Worm (Caenorhabditis elegans): ENCODE results near the gene F46H5.5.

Gene F46H5.5

DNA sequence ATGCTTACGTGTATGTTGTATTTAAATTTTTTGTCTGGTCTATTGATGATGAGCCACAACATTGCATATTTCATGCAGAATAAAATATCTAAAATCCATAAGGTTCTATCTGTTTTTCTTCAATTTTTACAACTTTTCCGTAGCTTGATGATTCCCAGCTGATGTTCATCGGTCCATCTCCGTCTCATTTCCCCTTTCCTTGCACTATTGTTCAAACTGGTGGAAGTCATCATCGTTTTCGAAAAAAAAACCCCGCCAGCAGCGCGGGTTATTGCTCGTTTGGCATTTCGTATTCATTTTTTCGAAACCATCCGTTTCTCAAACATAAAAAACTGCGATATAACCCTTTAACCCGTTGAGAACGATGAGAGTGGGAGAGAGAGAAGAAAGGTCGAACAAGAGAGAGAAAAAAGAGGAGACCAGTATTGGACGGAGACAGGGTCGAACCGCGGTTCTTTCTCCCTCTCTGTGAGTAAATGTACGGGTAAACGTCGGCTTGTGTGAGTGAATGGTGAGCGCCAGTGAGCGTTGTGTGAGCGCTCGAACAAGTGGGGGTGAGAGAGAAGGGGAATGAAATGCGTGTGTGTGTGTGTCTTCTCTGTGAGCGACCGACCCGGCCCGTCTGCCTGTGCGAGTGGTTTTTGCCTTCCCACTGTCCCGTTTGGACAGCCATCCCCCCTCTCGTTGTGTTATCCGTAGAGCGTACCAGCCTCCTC, 8.0 kb upstream of the F46H5.5 start (continued):
- TF ChIP-seq zip-5 (tag; optimal IDR thresholded peaks at IDR 0.05) (no peak), ceh-9 (tag; optimal IDR thresholded peaks at IDR 0.05) (no peak), mec-3 (tag; optimal IDR thresholded peaks at IDR 0.05; ENCODE audit: borderline replicate concordance) (no peak)

DNA sequence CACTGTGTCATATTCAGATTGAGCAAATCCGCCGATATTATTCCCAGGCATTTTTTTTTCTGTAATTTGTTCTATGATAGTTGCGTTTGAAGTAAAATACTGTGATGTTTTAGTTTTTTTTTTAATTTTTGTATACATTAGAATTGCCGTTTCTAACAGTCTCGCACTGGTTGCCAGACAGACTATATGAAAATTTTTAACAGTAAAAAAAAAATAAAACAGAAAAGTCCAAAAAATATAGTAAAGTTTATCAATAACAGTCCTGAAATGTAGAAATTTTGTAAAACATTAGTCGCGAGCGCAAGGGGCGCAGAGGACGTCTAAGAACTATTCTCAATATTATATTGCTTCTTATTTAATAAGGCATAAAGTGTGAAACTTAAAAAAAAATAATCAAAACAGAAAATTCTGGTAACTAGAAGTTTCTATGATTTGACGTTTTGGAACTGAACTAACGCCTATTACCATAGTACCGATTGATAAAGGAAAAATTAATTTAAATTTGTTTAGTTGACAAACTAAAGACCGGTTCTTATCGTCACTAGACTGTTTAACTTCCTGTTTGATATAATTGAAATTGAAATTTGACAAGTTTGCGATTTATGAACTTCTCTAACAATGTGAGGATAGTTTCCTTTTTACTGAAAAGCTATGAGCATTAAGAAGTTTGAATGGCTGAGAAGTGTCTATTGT, 3.7 kb upstream of the F46H5.5 start, which contains the start of gene lact-1:
Gene lact-1, minus strand, starts transcription at position 51 of the 693 bp plus-strand sequence.
- TF ChIP-seq ceh-19 (GFP tag; optimal IDR thresholded peaks at IDR 0.05) = no peak
- TF ChIP-seq ama-1 (optimal IDR thresholded peaks at IDR 0.05) = no peak
- no peak for TF ChIP-seq ets-4 (tag; optimal IDR thresholded peaks at IDR 0.05)
- no peak for TF ChIP-seq ceh-6 (GFP tag; optimal IDR thresholded peaks at IDR 0.05)
- TF ChIP-seq ceh-14 (tag; optimal IDR thresholded peaks at IDR 0.05) = no peak
- TF ChIP-seq ceh-18 (tag; optimal IDR thresholded peaks at IDR 0.05) = no peak
- no peak for TF ChIP-seq pqm-1 (tag; optimal IDR thresholded peaks at IDR 0.05)
- no peak for TF ChIP-seq unc-3 (GFP tag; conservative IDR thresholded peaks at IDR 0.05)
- no peak for TF ChIP-seq unc-3 (tag; optimal IDR thresholded peaks at IDR 0.05)
- TF ChIP-seq pros-1 (tag; optimal IDR thresholded peaks at IDR 0.05) = no peak
- no peak for TF ChIP-seq ceh-34 (tag; optimal IDR thresholded peaks at IDR 0.05)
- TF ChIP-seq elt-2 (tag; optimal IDR thresholded peaks at IDR 0.05) = no peak
- TF ChIP-seq ceh-2 (tag; optimal IDR thresholded peaks at IDR 0.05) = no peak
- no peak for TF ChIP-seq sox-4 (tag; optimal IDR thresholded peaks at IDR 0.05)
- TF ChIP-seq pha-4 (tag; optimal IDR thresholded peaks at IDR 0.05) = no peak
- TF ChIP-seq nhr-11 (tag; optimal IDR thresholded peaks at IDR 0.05) = no peak
- TF ChIP-seq C08G9.2 (tag; optimal IDR thresholded peaks at IDR 0.05) = no peak
- no peak for TF ChIP-seq mec-3 (tag; optimal IDR thresholded peaks at IDR 0.05; ENCODE audit: borderline replicate concordance)
- TF ChIP-seq T23F11.4 (GFP tag; optimal IDR thresholded peaks at IDR 0.05) = no peak
- no peak for TF ChIP-seq ztf-16 (tag; optimal IDR thresholded peaks at IDR 0.05)
- no peak for TF ChIP-seq ahr-1 (tag; optimal IDR thresholded peaks at IDR 0.05)

DNA sequence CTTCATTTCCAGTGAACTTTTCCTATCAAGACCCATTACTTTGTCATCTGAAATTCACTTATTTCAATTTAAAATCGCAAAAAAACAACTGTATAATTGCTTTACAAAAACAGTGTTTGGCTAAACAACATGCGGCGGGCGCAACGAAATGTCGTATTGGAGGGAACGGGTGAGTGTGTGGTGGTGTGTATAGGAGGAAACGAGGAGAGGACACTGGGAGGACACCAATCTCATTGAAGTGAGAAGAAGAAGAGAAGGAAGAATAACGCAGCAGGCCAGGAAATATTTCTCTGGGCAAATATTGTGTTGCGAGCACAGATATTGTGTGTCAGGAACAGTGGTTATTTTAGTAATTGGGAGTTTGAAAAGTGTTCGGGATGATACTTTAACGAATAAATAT, 2.2 kb downstream of the F46H5.5 start, which contains the start of gene F46H5.4:
Gene F46H5.4, minus strand, starts transcription at position 53 of the 400 bp plus-strand sequence.
- TF ChIP-seq dmd-4 (tag; optimal IDR thresholded peaks at IDR 0.05; ENCODE audit: borderline replicate concordance) (peak; percentile 29), hlh-13 (GFP tag; optimal IDR thresholded peaks at IDR 0.05) (no peak), ceh-30 (tag; optimal IDR thresholded peaks at IDR 0.05) (no peak), ceh-6 (GFP tag; optimal IDR thresholded peaks at IDR 0.05) (no peak), ref-2 (tag; optimal IDR thresholded peaks at IDR 0.05) (peak; percentile 49), ceh-18 (tag; optimal IDR thresholded peaks at IDR 0.05) (peak; percentile 2), K02D7.2 (tag; optimal IDR thresholded peaks at IDR 0.05) (no peak), pqm-1 (tag; optimal IDR thresholded peaks at IDR 0.05) (no peak), tbx-2 (tag; optimal IDR thresholded peaks at IDR 0.05) (peak; percentile 50), ttx-3 (tag; optimal IDR thresholded peaks at IDR 0.05) (no peak), ceh-31 (tag; optimal IDR thresholded peaks at IDR 0.05) (no peak), hlh-6 (tag; optimal IDR thresholded peaks at IDR 0.05) (no peak), che-1 (tag; optimal IDR thresholded peaks at IDR 0.05) (no peak), sox-4 (tag; optimal IDR thresholded peaks at IDR 0.05) (no peak), elt-2 (tag; optimal IDR thresholded peaks at IDR 0.05) (no peak), ceh-2 (tag; optimal IDR thresholded peaks at IDR 0.05) (peak; percentile 4), pat-9 (tag; optimal IDR thresholded peaks at IDR 0.05) (no peak), npax-4 (tag; optimal IDR thresholded peaks at IDR 0.05) (no peak), nhr-11 (tag; optimal IDR thresholded peaks at IDR 0.05) (no peak), ceh-19 (GFP tag; optimal IDR thresholded peaks at IDR 0.05) (peak; percentile 35), nfya-1 (tag; optimal IDR thresholded peaks at IDR 0.05) (peak; percentile 28), eyg-1 (tag; optimal IDR thresholded peaks at IDR 0.05) (no peak), sdc-2 (tag; optimal IDR thresholded peaks at IDR 0.05) (peak; percentile 48), fax-1 (tag; optimal IDR thresholded peaks at IDR 0.05) (no peak), Y22D7AL.16 (tag; optimal IDR thresholded peaks at IDR 0.05) (no peak), T23F11.4 (GFP tag; optimal IDR thresholded peaks at IDR 0.05) (no peak), mec-3 (tag; optimal IDR thresholded peaks at IDR 0.05; ENCODE audit: borderline replicate concordance) (no peak), ceh-9 (tag; optimal IDR thresholded peaks at IDR 0.05) (no peak), odd-2 (tag; optimal IDR thresholded peaks at IDR 0.05) (no peak), unc-42 (tag; optimal IDR thresholded peaks at IDR 0.05) (peak; percentile 56), zip-5 (tag; optimal IDR thresholded peaks at IDR 0.05) (no peak)
